Worm (Caenorhabditis elegans) whole organism, young adult: ENCODE results near the gene tag-340.
A peak's percentile ranks its signal among the peaks of the same experiment; 100 is the strongest.

Experiments
- B0035.1 ChIP-seq: sonication (generic microtip); optimal IDR thresholded peaks from 2 replicates; lab custom pipeline; 2016; ENCODE audit warnings: missing genetic modification characterization, mild to moderate bottlenecking, missing compliant biosample characterization, missing genotype, missing genetic modification reagents
- B0336.3 ChIP-seq: fragments of 200-800 bp; sonication (Bioruptor generic); IDR thresholded peaks from 2 replicates; pipeline ENCODE4 v1.3.6; 2022; ENCODE audit warnings: missing genetic modification characterization, missing compliant biosample characterization
- C06A6.2 ChIP-seq: fragments of 200-800 bp; sonication (Bioruptor generic); conservative IDR thresholded peaks from 2 replicates; pipeline ENCODE4 v1.3.6; 2022; ENCODE audit warnings: missing genetic modification characterization, missing compliant biosample characterization
- F23B12.7 ChIP-seq: sonication (generic microtip); optimal IDR thresholded peaks from 2 replicates; lab custom pipeline; 2017; ENCODE audit warnings: missing genetic modification characterization, mild to moderate bottlenecking, missing compliant biosample characterization, antibody characterized with exemption, moderate library complexity; ENCODE audit not compliant: insufficient read depth
- F57C9.4 ChIP-seq: sonication (generic microtip); optimal IDR thresholded peaks from 2 replicates; lab custom pipeline; 2017; ENCODE audit warnings: mild to moderate bottlenecking, missing genetic modification characterization, missing compliant biosample characterization
- T26A5.8 ChIP-seq: sonication (generic microtip); optimal IDR thresholded peaks from 2 replicates; lab custom pipeline; 2016; ENCODE audit warnings: missing genetic modification characterization, missing compliant biosample characterization
- Y95B8A.8 ChIP-seq: fragments of 200-800 bp; sonication (Bioruptor generic); IDR thresholded peaks from 2 replicates; pipeline ENCODE4 v1.3.6; 2022; ENCODE audit warnings: missing genetic modification reagents, missing genetic modification characterization, missing compliant biosample characterization
- ZK185.1 ChIP-seq: sonication (generic microtip); optimal IDR thresholded peaks from 2 replicates; lab custom pipeline; 2016; ENCODE audit warnings: mild to moderate bottlenecking, missing genetic modification characterization, missing compliant biosample characterization; ENCODE audit not compliant: poor library complexity, severe bottlenecking
- cebp-1 ChIP-seq, 2 experiments: fragments of 200-800 bp in 1 of 2; sonication (Bioruptor generic) in 1 of 2; sonication (generic microtip) in 1 of 2; IDR thresholded peaks in 1 of 2; optimal IDR thresholded peaks in 1 of 2; 2 replicates each; pipeline versions ENCODE4 v1.3.6 to Lab custom; 2017 to 2022; ENCODE audit warnings: missing compliant biosample characterization in 2 of 2, missing genetic modification characterization in 2 of 2, mild to moderate bottlenecking in 1 of 2, missing genetic modification reagents in 1 of 2, moderate library complexity in 1 of 2
- ceh-58 ChIP-seq: fragments of 200-800 bp; sonication (Bioruptor generic); IDR thresholded peaks from 2 replicates; pipeline ENCODE4 v1.3.6; 2022; ENCODE audit warnings: missing genetic modification characterization, missing compliant biosample characterization
- ceh-79 ChIP-seq: sonication (generic microtip); optimal IDR thresholded peaks from 2 replicates; lab custom pipeline; 2017; ENCODE audit warnings: mild to moderate bottlenecking, missing genetic modification characterization, missing compliant biosample characterization
- chd-7 ChIP-seq: sonication (generic microtip); optimal IDR thresholded peaks from 2 replicates; lab custom pipeline; 2016; ENCODE audit warnings: mild to moderate bottlenecking, missing genetic modification characterization, moderate library complexity, missing compliant biosample characterization
- die-1 ChIP-seq: sonication (generic microtip); optimal IDR thresholded peaks from 2 replicates; lab custom pipeline; 2016; ENCODE audit warnings: missing genotype, mild to moderate bottlenecking, missing genetic modification characterization, missing compliant biosample characterization
- dox-1 ChIP-seq: fragments of 200-800 bp; sonication (Bioruptor generic); IDR thresholded peaks from 2 replicates; pipeline ENCODE4 v1.3.6; 2022; ENCODE audit warnings: missing genetic modification reagents, missing genetic modification characterization, missing compliant biosample characterization
- dpff-1 ChIP-seq: sonication (generic microtip); optimal IDR thresholded peaks from 2 replicates; lab custom pipeline; 2017; ENCODE audit warnings: mild to moderate bottlenecking, missing genetic modification characterization, missing compliant biosample characterization
- efl-1 ChIP-seq: fragments of 150-350 bp; optimal IDR thresholded peaks from 2 replicates; lab custom pipeline; 2014; ENCODE audit warnings: missing biosample characterization, missing genetic modification reagents, missing genetic modification characterization
- egrh-3 ChIP-seq: fragments of 200-800 bp; sonication (Bioruptor generic); IDR thresholded peaks from 2 replicates; pipeline ENCODE4 v1.3.6; 2022; ENCODE audit warnings: missing genetic modification reagents, missing genetic modification characterization, missing compliant biosample characterization
- him-1 ChIP-seq: sonication (generic microtip); optimal IDR thresholded peaks from 2 replicates; lab custom pipeline; 2016; ENCODE audit warnings: missing genotype, missing genetic modification reagents, missing genetic modification characterization, missing compliant biosample characterization
- lin-26 ChIP-seq: fragments of 200-800 bp; sonication (Bioruptor generic); IDR thresholded peaks from 2 replicates; pipeline ENCODE4 v1.3.6; 2022; ENCODE audit warnings: missing genetic modification reagents, missing genetic modification characterization, missing compliant biosample characterization
- lin-40 ChIP-seq: sonication (generic microtip); optimal IDR thresholded peaks from 2 replicates; lab custom pipeline; 2016; ENCODE audit warnings: missing genetic modification characterization, mild to moderate bottlenecking, missing compliant biosample characterization, missing genotype, missing genetic modification reagents
- lin-54 ChIP-seq: fragments of 200-800 bp; sonication (Bioruptor generic); optimal IDR thresholded peaks from 2 replicates; lab custom pipeline; 2018; ENCODE audit warnings: mild to moderate bottlenecking, missing genetic modification characterization, missing compliant biosample characterization
- lsl-1 ChIP-seq: fragments of 200-800 bp; sonication (Bioruptor generic); optimal IDR thresholded peaks from 2 replicates; lab custom pipeline; 2018; ENCODE audit warnings: mild to moderate bottlenecking, missing genetic modification characterization, moderate library complexity, missing compliant biosample characterization
- lsy-27 ChIP-seq: sonication (generic microtip); optimal IDR thresholded peaks from 2 replicates; lab custom pipeline; 2017; ENCODE audit warnings: missing genetic modification characterization, mild to moderate bottlenecking, missing compliant biosample characterization, antibody characterized with exemption, missing genotype, borderline replicate concordance; ENCODE audit not compliant: insufficient read depth
- madf-10 ChIP-seq: sonication (generic microtip); optimal IDR thresholded peaks from 2 replicates; lab custom pipeline; 2016; ENCODE audit warnings: mild to moderate bottlenecking, missing genetic modification characterization, missing compliant biosample characterization
- madf-8 ChIP-seq: fragments of 200-800 bp; sonication (Bioruptor generic); conservative IDR thresholded peaks from 2 replicates; pipeline ENCODE4 v1.3.6; 2022; ENCODE audit warnings: missing genetic modification reagents, missing genetic modification characterization, missing compliant biosample characterization
- nhr-80 ChIP-seq: sonication (generic microtip); optimal IDR thresholded peaks from 2 replicates; lab custom pipeline; 2016; ENCODE audit warnings: missing genetic modification characterization, missing compliant biosample characterization
- pbrm-1 ChIP-seq: fragments of 200-800 bp; sonication (Bioruptor generic); IDR thresholded peaks from 2 replicates; pipeline ENCODE4 v1.3.6; 2022; ENCODE audit warnings: missing genetic modification reagents, missing genetic modification characterization, missing compliant biosample characterization
- sea-2 ChIP-seq: fragments of 200-800 bp; sonication (Bioruptor generic); IDR thresholded peaks from 2 replicates; pipeline ENCODE4 v1.3.6; 2022; ENCODE audit warnings: missing genetic modification characterization, missing compliant biosample characterization
- tbp1 ChIP-seq: fragments of 200-800 bp; sonication (Bioruptor generic); optimal IDR thresholded peaks from 2 replicates; lab custom pipeline; 2018; ENCODE audit warnings: mild to moderate bottlenecking, missing genetic modification characterization, missing compliant biosample characterization
- unc-130 ChIP-seq: sonication (generic microtip); optimal IDR thresholded peaks from 2 replicates; lab custom pipeline; 2016; ENCODE audit warnings: missing genetic modification reagents, missing genetic modification characterization, missing compliant biosample characterization
- zfh-2 ChIP-seq: fragments of 200-800 bp; sonication (Bioruptor generic); conservative IDR thresholded peaks from 2 replicates; pipeline ENCODE4 v1.3.6; 2022; ENCODE audit warnings: missing genetic modification reagents, missing genetic modification characterization, missing compliant biosample characterization
- ztf-26 ChIP-seq: sonication (generic microtip); optimal IDR thresholded peaks from 2 replicates; lab custom pipeline; 2017; ENCODE audit warnings: missing genetic modification characterization, missing compliant biosample characterization
- ztf-3 ChIP-seq: fragments of 200-800 bp; sonication (Bioruptor generic); optimal IDR thresholded peaks from 2 replicates; lab custom pipeline; 2018; ENCODE audit warnings: mild to moderate bottlenecking, missing genetic modification characterization, missing compliant biosample characterization

tag-340 gene

ce11 chrIII:4899728-4900127 lies 580 bp upstream of the tag-340 start (continued):
- TF ChIP-seq ceh-79 (peak; percentile 93), madf-10 (tag; lab: Kevin White, UChicago) (peak; percentile 95), tbp1 (GFP tag; lab: Kevin White, UChicago) (peak; percentile 77), pbrm-1 (GFP tag; lab: Robert Waterston, UW) (peak; percentile 97), lin-26 (GFP tag; lab: Robert Waterston, UW) (peak; percentile 92), sea-2 (peak; percentile 97), lin-40 (tag; lab: Kevin White, UChicago) (peak; percentile 99)
- TF ChIP-seq, all 124 proteins: peak for 96

ce11 chrIII:4903784-4904183 lies 3.5 kb downstream of the tag-340 start, which contains the start of gene kbp-2:
Gene kbp-2 (minus strand): TSS chrIII:4903884.
- TF ChIP-seq lsl-1 (GFP tag; lab: Kevin White, UChicago) (no peak), B0035.1 (tag; lab: Kevin White, UChicago) (no peak), T26A5.8 (no peak), chd-7 (no peak), die-1 (tag; lab: Kevin White, UChicago) (no peak), madf-8 (no peak), F57C9.4 (tag; lab: Kevin White, UChicago) (no peak), lsy-27 (tag; lab: Kevin White, UChicago) (no peak), ztf-26 (tag; lab: Kevin White, UChicago) (no peak), nhr-80 (tag; lab: Kevin White, UChicago) (no peak), zfh-2 (GFP tag; lab: Robert Waterston, UW) (no peak), B0336.3 (GFP tag; lab: Robert Waterston, UW) (no peak), madf-10 (tag; lab: Kevin White, UChicago) (no peak), Y95B8A.8 (GFP tag; lab: Robert Waterston, UW) (no peak), him-1 (no peak), lin-54 (GFP tag; lab: Kevin White, UChicago) (no peak), lin-26 (GFP tag; lab: Robert Waterston, UW) (no peak)

ce11 chrIII:4905405-4905804 lies 5.1 kb downstream of the tag-340 start, which contains the start of gene F26F4.8:
Gene F26F4.8 (minus strand): TSS chrIII:4905473.
- TF ChIP-seq nhr-80 (tag; lab: Kevin White, UChicago) (peak; percentile 51), cebp-1 (GFP tag; IDR thresholded peaks at IDR 0.05; lab: Robert Waterston, UW) (no peak), cebp-1 (tag; optimal IDR thresholded peaks at IDR 0.05; lab: Kevin White, UChicago) (peak; percentile 67), ZK185.1 (tag; lab: Kevin White, UChicago) (peak; percentile 5), ceh-58 (GFP tag; lab: Robert Waterston, UW) (no peak), F23B12.7 (tag; lab: Kevin White, UChicago) (no peak), him-1 (peak; percentile 7), dox-1 (GFP tag; lab: Robert Waterston, UW) (peak; percentile 43; the same call in 1 of the 2 replicates), efl-1 (GFP tag; lab: Kevin White, UChicago) (peak; percentile 20)

ce11 chrIII:4906365-4906764 lies 6.1 kb downstream of the tag-340 start:
- TF ChIP-seq egrh-3 (GFP tag; lab: Robert Waterston, UW) (no peak), C06A6.2 (GFP tag; lab: Robert Waterston, UW) (no peak), lin-54 (GFP tag; lab: Kevin White, UChicago) (no peak), nhr-80 (tag; lab: Kevin White, UChicago) (peak; percentile 77), dpff-1 (tag; lab: Kevin White, UChicago) (no peak), ztf-3 (GFP tag; lab: Kevin White, UChicago) (no peak), cebp-1 (GFP tag; IDR thresholded peaks at IDR 0.05; lab: Robert Waterston, UW) (no peak), cebp-1 (tag; optimal IDR thresholded peaks at IDR 0.05; lab: Kevin White, UChicago) (peak; percentile 6), die-1 (tag; lab: Kevin White, UChicago) (no peak), unc-130 (GFP tag; lab: Kevin White, UChicago) (no peak)
